Fruit fly (Drosophila melanogaster) whole organism, embryonic: ENCODE results near the gene Arv1.

Experiments used
- Atf6 ChIP-seq: fragments of 200-800 bp; sonication (Bioruptor generic); IDR thresholded peaks from 2 replicates; pipeline ENCODE4 v1.3.6; 2022; ENCODE audit warnings: missing biosample characterization, missing genetic modification characterization
- CG10274 ChIP-seq: fragments of 200-800 bp; sonication (Bioruptor generic); optimal IDR thresholded peaks from 3 replicates; lab custom pipeline; 2017; ENCODE audit warnings: missing biosample characterization, mild to moderate bottlenecking, missing genetic modification characterization
- CG10366 ChIP-seq: fragments of 200-800 bp; sonication (Bioruptor generic); IDR thresholded peaks from 2 replicates; pipeline ENCODE4 v1.3.6; 2022; ENCODE audit warnings: missing biosample characterization, missing genetic modification characterization
- CG12155 ChIP-seq: fragments of 200-800 bp; sonication (Bioruptor generic); optimal IDR thresholded peaks from 3 replicates; lab custom pipeline; 2016; ENCODE audit warnings: missing biosample characterization, missing genetic modification characterization
- CG12299 ChIP-seq: fragments of 200-800 bp; sonication (Bioruptor generic); optimal IDR thresholded peaks from 2 replicates; lab custom pipeline; 2018; ENCODE audit warnings: missing biosample characterization, mild to moderate bottlenecking, missing genetic modification characterization
- CG13775 ChIP-seq: fragments of 200-800 bp; sonication (Bioruptor generic); optimal IDR thresholded peaks from 3 replicates; lab custom pipeline; 2017; ENCODE audit warnings: missing biosample characterization, mild to moderate bottlenecking, missing genetic modification characterization
- CG15479 ChIP-seq: fragments of 200-800 bp; sonication (Bioruptor generic); optimal IDR thresholded peaks from 3 replicates; lab custom pipeline; 2019; ENCODE audit warnings: missing biosample characterization, mild to moderate bottlenecking, missing genetic modification characterization, moderate library complexity
- CG15514 ChIP-seq: fragments of 200-800 bp; sonication (Bioruptor generic); optimal IDR thresholded peaks from 3 replicates; lab custom pipeline; 2017; ENCODE audit warnings: missing biosample characterization, missing genetic modification characterization, mild to moderate bottlenecking, moderate library complexity, missing genetic modification reagents
- CG17802 ChIP-seq: fragments of 200-800 bp; sonication (Bioruptor generic); optimal IDR thresholded peaks from 2 replicates; lab custom pipeline; 2018; ENCODE audit warnings: missing biosample characterization, mild to moderate bottlenecking, missing genetic modification characterization, moderate library complexity
- CG33213 ChIP-seq: fragments of 200-800 bp; sonication (Bioruptor generic); optimal IDR thresholded peaks from 3 replicates; lab custom pipeline; 2016; ENCODE audit warnings: missing biosample characterization, missing genetic modification characterization
- CG4707 ChIP-seq: fragments of 200-800 bp; sonication (Bioruptor generic); optimal IDR thresholded peaks from 2 replicates; lab custom pipeline; 2018; ENCODE audit warnings: missing biosample characterization, mild to moderate bottlenecking, missing genetic modification characterization, moderate library complexity
- CG6254 ChIP-seq: fragments of 200-800 bp; sonication (Bioruptor generic); optimal IDR thresholded peaks from 3 replicates; lab custom pipeline; 2017; ENCODE audit warnings: mild to moderate bottlenecking, missing biosample characterization, missing genetic modification reagents, missing genetic modification characterization
- CG6689 ChIP-seq: fragments of 200-800 bp; sonication (Bioruptor generic); IDR thresholded peaks from 2 replicates; pipeline ENCODE4 v1.3.6; 2022; ENCODE audit warnings: missing biosample characterization, missing genetic modification characterization
- CG6854 ChIP-seq: fragments of 200-800 bp; sonication (Bioruptor generic); optimal IDR thresholded peaks from 3 replicates; lab custom pipeline; 2017; ENCODE audit warnings: missing biosample characterization, mild to moderate bottlenecking, missing genetic modification characterization
- CG7271 ChIP-seq: fragments of 200-800 bp; sonication (Bioruptor generic); optimal IDR thresholded peaks from 2 replicates; lab custom pipeline; 2018; ENCODE audit warnings: missing biosample characterization, mild to moderate bottlenecking, missing genetic modification characterization, moderate library complexity
- CG7357 ChIP-seq: fragments of 200-800 bp; sonication (Bioruptor generic); IDR thresholded peaks from 3 replicates; pipeline ENCODE4 v1.3.6; 2022; ENCODE audit warnings: missing biosample characterization, missing genetic modification characterization
- CG8478 ChIP-seq: fragments of >200 bp; optimal IDR thresholded peaks from 2 replicates; lab custom pipeline; 2018
- CHES-1-like ChIP-seq: fragments of 200-800 bp; sonication (Bioruptor generic); optimal IDR thresholded peaks from 2 replicates; lab custom pipeline; 2016; ENCODE audit warnings: missing biosample characterization, missing genetic modification characterization
- Deaf1 ChIP-seq: fragments of 200-800 bp; optimal IDR thresholded peaks from 3 replicates; lab custom pipeline; 2019; ENCODE audit warnings: missing biosample characterization, mild to moderate bottlenecking, missing genetic modification characterization, moderate library complexity
- Dek ChIP-seq: fragments of 200-800 bp; sonication (Bioruptor generic); optimal IDR thresholded peaks from 3 replicates; lab custom pipeline; 2019; ENCODE audit warnings: missing biosample characterization, mild to moderate bottlenecking, missing genetic modification characterization, moderate library complexity
- Dip2 ChIP-seq: fragments of 200-800 bp; sonication (Bioruptor generic); IDR thresholded peaks from 2 replicates; pipeline ENCODE4 v1.3.6; 2022; ENCODE audit warnings: missing biosample characterization, missing genetic modification characterization
- Doc3 ChIP-seq: fragments of 200-800 bp; sonication (Bioruptor generic); IDR thresholded peaks from 3 replicates; pipeline ENCODE4 v1.3.6; 2022; ENCODE audit warnings: missing biosample characterization, missing genetic modification characterization; ENCODE audit not compliant: partially characterized antibody
- Dref ChIP-seq: fragments of 200-800 bp; sonication (Bioruptor generic); IDR thresholded peaks from 2 replicates; pipeline ENCODE4 v1.3.6; 2022; ENCODE audit warnings: missing biosample characterization, missing genetic modification characterization
- Hand ChIP-seq: fragments of 200-800 bp; sonication (Bioruptor generic); optimal IDR thresholded peaks from 2 replicates; lab custom pipeline; 2017; ENCODE audit warnings: mild to moderate bottlenecking, missing biosample characterization, missing genetic modification reagents, missing genetic modification characterization
- Hey ChIP-seq: fragments of 200-800 bp; sonication (Bioruptor generic); optimal IDR thresholded peaks from 3 replicates; lab custom pipeline; 2018; ENCODE audit warnings: missing biosample characterization, mild to moderate bottlenecking, missing genetic modification characterization
- Ptx1 ChIP-seq: fragments of 200-800 bp; sonication (Bioruptor generic); IDR thresholded peaks from 2 replicates; pipeline ENCODE4 v1.3.6; 2022; ENCODE audit warnings: missing biosample characterization, missing genetic modification characterization
- Sry-β ChIP-seq: fragments of 200-800 bp; sonication (Bioruptor generic); optimal IDR thresholded peaks from 2 replicates; lab custom pipeline; 2018; ENCODE audit warnings: missing biosample characterization, mild to moderate bottlenecking, missing genetic modification characterization, moderate library complexity
- Taf1 ChIP-seq: fragments of 200-800 bp; sonication (Bioruptor generic); IDR thresholded peaks from 2 replicates; pipeline ENCODE4 v1.3.6; 2022; ENCODE audit warnings: missing biosample characterization, missing genetic modification characterization
- bab2 ChIP-seq: fragments of 200-800 bp; sonication (Bioruptor generic); optimal IDR thresholded peaks from 2 replicates; lab custom pipeline; 2016; ENCODE audit warnings: missing biosample characterization, missing genetic modification characterization
- chm ChIP-seq: fragments of 200-800 bp; sonication (Bioruptor generic); IDR thresholded peaks from 2 replicates; pipeline ENCODE4 v1.3.6; 2022; ENCODE audit warnings: missing biosample characterization, missing genetic modification characterization
- croc ChIP-seq: fragments of 200-800 bp; sonication (Bioruptor generic); conservative IDR thresholded peaks from 3 replicates; pipeline ENCODE4 v1.3.6; 2022; ENCODE audit warnings: missing biosample characterization, missing genetic modification characterization
- disco-r ChIP-seq: fragments of 200-800 bp; sonication (Bioruptor generic); optimal IDR thresholded peaks from 2 replicates; lab custom pipeline; 2016; ENCODE audit warnings: missing biosample characterization, missing genetic modification characterization
- gcm2 ChIP-seq: fragments of 200-800 bp; sonication (Bioruptor generic); optimal IDR thresholded peaks from 2 replicates; lab custom pipeline; 2016; ENCODE audit warnings: missing biosample characterization, missing genetic modification characterization
- gt ChIP-seq: fragments of 200-800 bp; sonication (Bioruptor generic); IDR thresholded peaks from 2 replicates; pipeline ENCODE4 v1.3.6; 2022; ENCODE audit warnings: missing biosample characterization, missing genetic modification characterization
- h ChIP-seq: fragments of >200 bp; optimal IDR thresholded peaks from 2 replicates; lab custom pipeline; 2017
- hkb ChIP-seq, 2 experiments: fragments of 200-800 bp in 1 of 2; fragments of >200 bp in 1 of 2; sonication (Bioruptor generic) in 1 of 2; IDR thresholded peaks in 1 of 2; optimal IDR thresholded peaks in 1 of 2; 2 replicates each; pipeline versions ENCODE4 v1.3.6 to Lab custom; 2017 to 2022; ENCODE audit warnings: missing biosample characterization in 1 of 2, missing genetic modification characterization in 1 of 2
- jing ChIP-seq: fragments of 200-800 bp; sonication (Bioruptor generic); optimal IDR thresholded peaks from 2 replicates; lab custom pipeline; 2018; ENCODE audit warnings: missing biosample characterization, mild to moderate bottlenecking, missing genetic modification characterization
- nerfin-1 ChIP-seq: fragments of 200-800 bp; sonication (Bioruptor generic); optimal IDR thresholded peaks from 3 replicates; lab custom pipeline; 2019; ENCODE audit warnings: missing biosample characterization, mild to moderate bottlenecking, missing genetic modification characterization, moderate library complexity
- org-1 ChIP-seq: fragments of 200-800 bp; sonication (Bioruptor generic); optimal IDR thresholded peaks from 2 replicates; lab custom pipeline; 2017; ENCODE audit warnings: missing biosample characterization, missing genetic modification characterization
- pros ChIP-seq: fragments of 200-800 bp; sonication (Bioruptor generic); optimal IDR thresholded peaks from 3 replicates; lab custom pipeline; 2019; ENCODE audit warnings: missing biosample characterization, mild to moderate bottlenecking, missing genetic modification characterization, moderate library complexity
- pzg ChIP-seq: fragments of 200-800 bp; sonication (Bioruptor generic); optimal IDR thresholded peaks from 3 replicates; lab custom pipeline; 2018; ENCODE audit warnings: missing biosample characterization, mild to moderate bottlenecking, missing genetic modification characterization, moderate library complexity
- row ChIP-seq: fragments of 200-800 bp; sonication (Bioruptor generic); IDR thresholded peaks from 3 replicates; pipeline ENCODE4 v1.3.6; 2022; ENCODE audit warnings: missing biosample characterization, missing genetic modification characterization
- schlank ChIP-seq: fragments of 200-800 bp; sonication (Bioruptor generic); optimal IDR thresholded peaks from 2 replicates; lab custom pipeline; 2018; ENCODE audit warnings: missing biosample characterization, mild to moderate bottlenecking, missing genetic modification characterization
- shn ChIP-seq: fragments of 200-800 bp; sonication (Bioruptor generic); optimal IDR thresholded peaks from 3 replicates; lab custom pipeline; 2016; ENCODE audit warnings: missing biosample characterization, missing genetic modification characterization
- ssp ChIP-seq: fragments of 200-800 bp; sonication (Bioruptor generic); IDR thresholded peaks from 2 replicates; pipeline ENCODE4 v1.3.6; 2022; ENCODE audit warnings: missing biosample characterization, missing genetic modification characterization
- stc ChIP-seq: fragments of 200-800 bp; sonication (Bioruptor generic); IDR thresholded peaks from 2 replicates; pipeline ENCODE4 v1.3.6; 2022; ENCODE audit warnings: missing biosample characterization, missing genetic modification characterization
- tap ChIP-seq: fragments of 200-800 bp; optimal IDR thresholded peaks from 3 replicates; lab custom pipeline; 2019; ENCODE audit warnings: missing biosample characterization, mild to moderate bottlenecking, missing genetic modification characterization, moderate library complexity
- usp ChIP-seq: fragments of >200 bp; optimal IDR thresholded peaks from 2 replicates; lab custom pipeline; 2017; ENCODE audit warnings: missing biosample characterization, missing genetic modification characterization
- wek ChIP-seq: fragments of 200-800 bp; sonication (Bioruptor generic); optimal IDR thresholded peaks from 3 replicates; lab custom pipeline; 2018; ENCODE audit warnings: missing biosample characterization, mild to moderate bottlenecking, missing genetic modification characterization, moderate library complexity

Arv1 gene

dm6 chr3L:21515823-21516715, 13.1 kb downstream of the Arv1 start, which contains the start of the genes SAK and Cdk12 (continued):
- TF ChIP-seq gcm2 (GFP tag; lab: Kevin White, UChicago) (no peak), nerfin-1 (tag; lab: Kevin White, UChicago) (peak; percentile 77), h (lab: Kevin White, UChicago) (no peak), tap (tag; lab: Kevin White, UChicago) (peak; percentile 82), usp (GFP tag; lab: Kevin White, UChicago) (no peak), row (GFP tag; lab: Robert Waterston, UW) (peak; percentile 96), CG13775 (GFP tag; lab: Kevin White, UChicago) (peak; percentile 93), Hey (tag; lab: Kevin White, UChicago) (no peak), CG10366 (peak; percentile 71; the same call in 1 of the 2 replicates), hkb (optimal IDR thresholded peaks at IDR 0.05; lab: Kevin White, UChicago) (no peak), hkb (GFP tag; IDR thresholded peaks at IDR 0.05; lab: Robert Waterston, UW) (peak; percentile 79), schlank (tag; lab: Kevin White, UChicago) (peak; percentile 55), CG33213 (GFP tag; lab: Kevin White, UChicago) (no peak), CG6689 (peak; percentile 79), Deaf1 (tag; lab: Kevin White, UChicago) (no peak), CG15479 (GFP tag; lab: Kevin White, UChicago) (peak; percentile 12), CG7357 (GFP tag; lab: Robert Waterston, UW) (peak; percentile 97), Doc3 (GFP tag; lab: Robert Waterston, UW) (peak; percentile 18; the same call in 1 of the 3 replicates), Hand (GFP tag; lab: Kevin White, UChicago) (peak; percentile 36), pzg (GFP tag; lab: Kevin White, UChicago) (peak; percentile 40), disco-r (GFP tag; lab: Kevin White, UChicago) (peak; percentile 29), CG4707 (GFP tag; lab: Kevin White, UChicago) (no peak), org-1 (GFP tag; lab: Kevin White, UChicago) (peak; percentile 64), Dref (GFP tag; lab: Robert Waterston, UW) (peak; percentile 50), gt (peak; percentile 44), chm (GFP tag; lab: Robert Waterston, UW) (peak; percentile 28), stc (GFP tag; lab: Robert Waterston, UW) (peak; percentile 73), CG17802 (peak; percentile 88), bab2 (GFP tag; lab: Kevin White, UChicago) (peak; percentile 58), croc (GFP tag; lab: Robert Waterston, UW) (peak; percentile 50; the same call in 2 of the 3 replicates), Taf1 (GFP tag; lab: Robert Waterston, UW) (peak; percentile 77; the same call in 1 of the 2 replicates), Dek (peak; percentile 86), ssp (peak; percentile 97), Dip2 (no peak; the same call in 1 of the 2 replicates), wek (GFP tag; lab: Kevin White, UChicago) (no peak), CG7271 (tag; lab: Kevin White, UChicago) (peak; percentile 57), jing (GFP tag; lab: Kevin White, UChicago) (peak; percentile 48), CG6854 (GFP tag; lab: Kevin White, UChicago) (peak; percentile 55), Ptx1 (peak; percentile 88), CG15514 (peak; percentile 84), CHES-1-like (GFP tag; lab: Kevin White, UChicago) (peak; percentile 28), CG12155 (GFP tag; lab: Kevin White, UChicago) (peak; percentile 88), pros (GFP tag; lab: Kevin White, UChicago) (no peak), CG8478 (no peak), Sry-β (GFP tag; lab: Kevin White, UChicago) (peak; percentile 64), Atf6 (peak; percentile 84), CG12299 (tag; lab: Kevin White, UChicago) (peak; percentile 77), CG6254 (peak; percentile 76), CG10274 (GFP tag; lab: Kevin White, UChicago) (peak; percentile 48), shn (peak; percentile 55)
